Worm (Caenorhabditis elegans): ENCODE data around the gene erd-2.2.

The erd-2.2 gene

DNA sequence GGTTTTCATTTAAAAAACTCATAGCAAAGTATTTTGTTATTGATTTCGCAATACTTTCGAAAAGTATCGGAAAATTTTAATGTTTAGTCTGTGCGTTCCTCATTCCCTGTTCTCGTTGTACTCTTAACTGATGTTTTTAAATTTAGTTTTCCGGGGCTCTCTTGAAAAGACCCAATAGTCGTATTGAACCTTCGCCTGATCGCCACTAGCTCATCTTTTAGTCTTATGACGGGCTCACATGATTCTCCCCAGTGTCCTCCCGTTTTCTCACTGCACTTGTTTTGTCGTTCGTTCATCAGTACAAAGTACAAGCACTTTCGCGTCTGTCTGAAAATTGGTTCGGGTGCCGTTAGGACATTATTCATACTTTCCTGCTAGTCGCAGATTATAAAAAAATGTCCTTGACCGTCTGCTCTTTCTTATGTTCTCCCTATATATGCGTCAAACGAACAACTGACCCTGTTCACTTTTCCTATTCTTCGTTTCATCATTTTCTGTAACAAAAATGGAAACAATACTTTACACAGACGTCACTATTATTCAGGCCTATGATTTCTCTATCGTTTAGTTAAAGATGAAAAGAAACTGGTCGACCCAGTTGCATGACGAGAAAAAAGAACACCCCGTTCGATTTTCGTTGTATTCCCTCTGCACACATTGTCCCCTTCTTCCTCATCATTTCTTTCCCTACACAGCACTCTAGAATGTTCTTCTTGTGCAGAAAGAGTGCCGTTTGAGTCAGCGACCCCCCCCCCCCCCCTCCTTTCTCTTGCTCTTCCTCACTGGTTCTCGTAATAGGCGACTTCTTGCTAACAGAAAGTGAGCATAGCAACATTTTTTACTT, 32.8 kb downstream of the erd-2.2 start, which contains the start of gene ubq-1 (continued):
- TF ChIP-seq ceh-28 (tag; optimal IDR thresholded peaks at IDR 0.05) (no peak), lin-38 (GFP tag; IDR thresholded peaks at IDR 0.05) (no peak), lin-15B (tag; optimal IDR thresholded peaks at IDR 0.05) (no peak), mes-2 (tag; optimal IDR thresholded peaks at IDR 0.05; ENCODE audit: poor library complexity, severe bottlenecking) (peak; percentile 10), nhr-76 (tag; optimal IDR thresholded peaks at IDR 0.05) (no peak), pqm-1 (tag; optimal IDR thresholded peaks at IDR 0.05) (no peak), ztf-11 (tag; optimal IDR thresholded peaks at IDR 0.05) (no peak), daf-12 (tag; optimal IDR thresholded peaks at IDR 0.05) (no peak), ceh-44 (GFP tag; IDR thresholded peaks at IDR 0.05) (0 out of 2 replicates have a peak, but pooled peaks have one; percentile 1), spr-3 (GFP tag; optimal IDR thresholded peaks at IDR 0.05) (no peak), T20F7.1 (GFP tag; optimal IDR thresholded peaks at IDR 0.05) (peak; percentile 12), hlh-11 (tag; optimal IDR thresholded peaks at IDR 0.05) (no peak), nhr-77 (tag; optimal IDR thresholded peaks at IDR 0.05) (no peak), saeg-2 (GFP tag; IDR thresholded peaks at IDR 0.05) (no peak), ctbp-1 (GFP tag; IDR thresholded peaks at IDR 0.05) (peak; percentile 51), gei-8 (GFP tag; optimal IDR thresholded peaks at IDR 0.05) (no peak), daf-8 (GFP tag; IDR thresholded peaks at IDR 0.05) (no peak), ZK546.5 (tag; optimal IDR thresholded peaks at IDR 0.05) (no peak), mdl-1 (tag; optimal IDR thresholded peaks at IDR 0.05) (no peak), nhr-237 (tag; optimal IDR thresholded peaks at IDR 0.05) (no peak), zip-2 (tag; optimal IDR thresholded peaks at IDR 0.05) (no peak), madf-9 (GFP tag; conservative IDR thresholded peaks at IDR 0.05) (no peak), mxl-2 (GFP tag; conservative IDR thresholded peaks at IDR 0.05) (no peak), daf-19 (GFP tag; conservative IDR thresholded peaks at IDR 0.05) (no peak), nhr-10 (tag; optimal IDR thresholded peaks at IDR 0.05) (no peak), hmg-1.1 (GFP tag; IDR thresholded peaks at IDR 0.05) (no peak), pha-4 (GFP tag; IDR thresholded peaks at IDR 0.05) (peak; percentile 27; the same call in 1 of the 2 replicates), pha-4 (tag; optimal IDR thresholded peaks at IDR 0.05) (no peak), snpc-4 (tag; optimal IDR thresholded peaks at IDR 0.05) (no peak), Y5F2A.4 (GFP tag; optimal IDR thresholded peaks at IDR 0.05) (no peak), snpc-1.2 (GFP tag; IDR thresholded peaks at IDR 0.05) (no peak), egl-43 (GFP tag; IDR thresholded peaks at IDR 0.05) (peak; percentile 37; the same call in 1 of the 2 replicates), lim-7 (GFP tag; IDR thresholded peaks at IDR 0.05) (0 out of 2 replicates have a peak, but pooled peaks have one; percentile 42), ceh-32 (tag; optimal IDR thresholded peaks at IDR 0.05; ENCODE audit: poor library complexity) (no peak), mdt-29 (GFP tag; IDR thresholded peaks at IDR 0.05) (no peak), unc-62 (GFP tag; optimal IDR thresholded peaks at IDR 0.05 in 1 of 2) (peak in 1 of 2 experiments; percentile 96), unc-62 (tag; optimal IDR thresholded peaks at IDR 0.05) (no peak), F49E8.2 (tag; optimal IDR thresholded peaks at IDR 0.05; ENCODE audit: borderline replicate concordance) (no peak), attf-4 (tag; optimal IDR thresholded peaks at IDR 0.05) (no peak), duxl-1 (tag; optimal IDR thresholded peaks at IDR 0.05; ENCODE audit: poor library complexity) (no peak), tag-97 (GFP tag; IDR thresholded peaks at IDR 0.05) (no peak), set-16 (GFP tag; IDR thresholded peaks at IDR 0.05) (no peak), spr-1 (tag; optimal IDR thresholded peaks at IDR 0.05) (no peak), sdz-12 (GFP tag; optimal IDR thresholded peaks at IDR 0.05) (no peak), dmd-9 (GFP tag; IDR thresholded peaks at IDR 0.05) (no peak; the same call in 1 of the 2 replicates), arid-1 (GFP tag; conservative IDR thresholded peaks at IDR 0.05) (0 out of 2 replicates have a peak, but pooled peaks have one; percentile 3), fkh-10 (GFP tag; optimal IDR thresholded peaks at IDR 0.05) (no peak), hlh-30 (tag; optimal IDR thresholded peaks at IDR 0.05; ENCODE audit: insufficient read depth) (peak; percentile 92), dve-1 (tag; optimal IDR thresholded peaks at IDR 0.05; ENCODE audit: insufficient read depth) (no peak)

All from whole organism, L4 larva.